Fruit fly (Drosophila melanogaster) whole organism, prepupa: ENCODE measurements around the gene CG31897.

ENCODE experiments used
- CG10631 ChIP-seq: fragments of 200-800 bp; sonication (Bioruptor generic); optimal IDR thresholded peaks from 2 replicates; lab custom pipeline; 2016; ENCODE audit warnings: missing biosample characterization, missing genetic modification characterization
- CG10669 ChIP-seq: fragments of 200-800 bp; sonication (Bioruptor generic); optimal IDR thresholded peaks from 3 replicates; lab custom pipeline; 2018; ENCODE audit warnings: missing biosample characterization, mild to moderate bottlenecking, missing genetic modification characterization, moderate library complexity
- CG11294 ChIP-seq: fragments of 200-800 bp; sonication (Bioruptor generic); IDR thresholded peaks from 2 replicates; pipeline ENCODE4 v1.3.6; 2022; ENCODE audit warnings: missing biosample characterization, missing genetic modification characterization
- CG11762 ChIP-seq: fragments of 200-800 bp; sonication (Bioruptor generic); optimal IDR thresholded peaks from 3 replicates; lab custom pipeline; 2016; ENCODE audit warnings: missing biosample characterization, missing genetic modification characterization; ENCODE audit not compliant: insufficient read depth
- CG11902 ChIP-seq: fragments of 200-800 bp; sonication (Bioruptor generic); optimal IDR thresholded peaks from 3 replicates; lab custom pipeline; 2016; ENCODE audit warnings: missing biosample characterization, missing genetic modification characterization
- CG1621 ChIP-seq: fragments of 200-800 bp; sonication (Bioruptor generic); optimal IDR thresholded peaks from 3 replicates; lab custom pipeline; 2018; ENCODE audit warnings: missing biosample characterization, mild to moderate bottlenecking, missing genetic modification characterization
- CG16779 ChIP-seq: fragments of 200-800 bp; sonication (Bioruptor generic); optimal IDR thresholded peaks from 3 replicates; lab custom pipeline; 2017; ENCODE audit warnings: missing biosample characterization, mild to moderate bottlenecking, missing genetic modification characterization
- CG31627 ChIP-seq: fragments of 200-800 bp; sonication (Bioruptor generic); optimal IDR thresholded peaks from 3 replicates; lab custom pipeline; 2016; ENCODE audit warnings: missing biosample characterization, missing genetic modification characterization
- CG32006 ChIP-seq: fragments of 200-800 bp; sonication (Bioruptor generic); optimal IDR thresholded peaks from 3 replicates; lab custom pipeline; 2017; ENCODE audit warnings: missing biosample characterization, mild to moderate bottlenecking, missing genetic modification characterization
- CG34406 ChIP-seq: fragments of 200-800 bp; sonication (Bioruptor generic); optimal IDR thresholded peaks from 3 replicates; lab custom pipeline; 2016; ENCODE audit warnings: missing biosample characterization, missing genetic modification characterization
- CG3919 ChIP-seq: fragments of 200-800 bp; sonication (Bioruptor generic); optimal IDR thresholded peaks from 3 replicates; lab custom pipeline; 2016; ENCODE audit warnings: missing biosample characterization, missing genetic modification characterization
- CG6163 ChIP-seq: fragments of 200-800 bp; sonication (Bioruptor generic); IDR thresholded peaks from 3 replicates; pipeline ENCODE4 v1.3.6; 2022; ENCODE audit warnings: missing biosample characterization, missing genetic modification characterization
- CG6276 ChIP-seq: fragments of 200-800 bp; sonication (Bioruptor generic); optimal IDR thresholded peaks from 2 replicates; lab custom pipeline; 2017; ENCODE audit warnings: missing biosample characterization, mild to moderate bottlenecking, missing genetic modification characterization
- CG6854 ChIP-seq: fragments of 200-800 bp; sonication (Bioruptor generic); optimal IDR thresholded peaks from 2 replicates; lab custom pipeline; 2017; ENCODE audit warnings: missing biosample characterization, mild to moderate bottlenecking, missing genetic modification characterization
- CG8119 ChIP-seq: fragments of 200-800 bp; sonication (Bioruptor generic); IDR thresholded peaks from 3 replicates; pipeline ENCODE4 v1.3.6; 2022; ENCODE audit warnings: missing biosample characterization, missing genetic modification characterization
- CG8319 ChIP-seq: fragments of 200-800 bp; sonication (Bioruptor generic); optimal IDR thresholded peaks from 3 replicates; lab custom pipeline; 2016; ENCODE audit warnings: missing biosample characterization, missing genetic modification characterization
- CG8632 ChIP-seq: fragments of 200-800 bp; sonication (Bioruptor generic); optimal IDR thresholded peaks from 3 replicates; lab custom pipeline; 2016; ENCODE audit warnings: missing biosample characterization, missing genetic modification characterization
- CG9139 ChIP-seq: fragments of 200-800 bp; sonication (Bioruptor generic); optimal IDR thresholded peaks from 3 replicates; lab custom pipeline; 2017; ENCODE audit warnings: missing biosample characterization, mild to moderate bottlenecking, missing genetic modification characterization
- Eip75B ChIP-seq: fragments of 200-800 bp; sonication (Bioruptor generic); optimal IDR thresholded peaks from 3 replicates; lab custom pipeline; 2016; ENCODE audit warnings: missing biosample characterization, missing genetic modification characterization
- Ets96B ChIP-seq: fragments of 200-800 bp; optimal IDR thresholded peaks from 2 replicates; lab custom pipeline; 2019; ENCODE audit warnings: missing biosample characterization, mild to moderate bottlenecking, missing genetic modification characterization, moderate library complexity
- Hr38 ChIP-seq: sonication (Bioruptor generic); optimal IDR thresholded peaks from 2 replicates; lab custom pipeline; 2016; ENCODE audit warnings: missing biosample characterization, missing genetic modification characterization
- OdsH ChIP-seq: fragments of 200-800 bp; sonication (Bioruptor generic); optimal IDR thresholded peaks from 3 replicates; lab custom pipeline; 2016; ENCODE audit warnings: missing biosample characterization, missing genetic modification characterization
- Smox ChIP-seq: fragments of 200-800 bp; sonication (Bioruptor generic); optimal IDR thresholded peaks from 3 replicates; lab custom pipeline; 2016; ENCODE audit warnings: missing biosample characterization, missing genetic modification characterization
- Sox14 ChIP-seq: fragments of 200-800 bp; sonication (Bioruptor generic); optimal IDR thresholded peaks from 3 replicates; lab custom pipeline; 2016; ENCODE audit warnings: missing biosample characterization, missing genetic modification characterization
- Sox15 ChIP-seq: fragments of 200-800 bp; sonication (Bioruptor generic); optimal IDR thresholded peaks from 3 replicates; lab custom pipeline; 2016; ENCODE audit warnings: missing biosample characterization, missing genetic modification characterization
- achi ChIP-seq: fragments of 200-800 bp; sonication (Bioruptor generic); optimal IDR thresholded peaks from 3 replicates; lab custom pipeline; 2016; ENCODE audit warnings: missing biosample characterization, missing genetic modification characterization
- acj6 ChIP-seq: fragments of 200-800 bp; sonication (Bioruptor generic); optimal IDR thresholded peaks from 3 replicates; lab custom pipeline; 2016; ENCODE audit warnings: missing biosample characterization, missing genetic modification characterization
- dac ChIP-seq: fragments of 200-800 bp; sonication (Bioruptor generic); optimal IDR thresholded peaks from 2 replicates; lab custom pipeline; 2017; ENCODE audit warnings: missing biosample characterization, mild to moderate bottlenecking, missing genetic modification characterization
- dsx ChIP-seq: fragments of 200-800 bp; optimal IDR thresholded peaks from 3 replicates; lab custom pipeline; 2019; ENCODE audit warnings: missing biosample characterization, mild to moderate bottlenecking, missing genetic modification characterization, moderate library complexity; ENCODE audit not compliant: poor library complexity, severe bottlenecking
- eg ChIP-seq: fragments of 200-800 bp; sonication (Bioruptor generic); IDR thresholded peaks from 3 replicates; pipeline ENCODE4 v1.3.6; 2022; ENCODE audit warnings: missing biosample characterization, missing genetic modification characterization
- esn ChIP-seq: fragments of 200-800 bp; sonication (Bioruptor generic); optimal IDR thresholded peaks from 2 replicates; lab custom pipeline; 2016; ENCODE audit warnings: missing biosample characterization, mild to moderate bottlenecking, missing genetic modification characterization, moderate library complexity
- fkh ChIP-seq: fragments of 200-800 bp; sonication (Bioruptor generic); optimal IDR thresholded peaks from 3 replicates; lab custom pipeline; 2017; ENCODE audit warnings: missing biosample characterization, mild to moderate bottlenecking, missing genetic modification characterization, moderate library complexity
- lz ChIP-seq: fragments of 200-800 bp; sonication (Bioruptor generic); optimal IDR thresholded peaks from 3 replicates; lab custom pipeline; 2016; ENCODE audit warnings: missing biosample characterization, missing genetic modification characterization
- net ChIP-seq: fragments of 200-800 bp; sonication (Bioruptor generic); optimal IDR thresholded peaks from 3 replicates; lab custom pipeline; 2016; ENCODE audit warnings: missing biosample characterization, missing genetic modification characterization
- salr ChIP-seq, 2 experiments: fragments of 200-800 bp; sonication (Bioruptor generic); optimal IDR thresholded peaks; 3 replicates each; lab custom pipeline; 2016 to 2018; ENCODE audit warnings: missing biosample characterization in 2 of 2, missing genetic modification characterization in 2 of 2, mild to moderate bottlenecking in 1 of 2
- spab ChIP-seq: fragments of 200-800 bp; sonication (Bioruptor generic); optimal IDR thresholded peaks from 2 replicates; lab custom pipeline; 2017; ENCODE audit warnings: missing biosample characterization, mild to moderate bottlenecking, missing genetic modification characterization, missing genetic modification reagents
- ss ChIP-seq, 2 experiments: fragments of 200-800 bp; sonication (Bioruptor generic); optimal IDR thresholded peaks; 2 replicates in 1 of 2; 3 replicates in 1 of 2; lab custom pipeline; 2017 to 2018; ENCODE audit warnings: mild to moderate bottlenecking in 2 of 2, missing biosample characterization in 2 of 2, missing genetic modification characterization in 2 of 2, moderate library complexity in 1 of 2
- svp ChIP-seq: fragments of 200-800 bp; sonication (Bioruptor generic); peaks from one replicate; lab custom pipeline; 2016; ENCODE audit warnings: missing biosample characterization, missing genetic modification characterization
- topi ChIP-seq: fragments of 200-800 bp; sonication (Bioruptor generic); optimal IDR thresholded peaks from 3 replicates; lab custom pipeline; 2016; ENCODE audit warnings: missing biosample characterization, missing genetic modification characterization
- vri ChIP-seq: fragments of 200-800 bp; sonication (Bioruptor generic); optimal IDR thresholded peaks from 3 replicates; lab custom pipeline; 2016; ENCODE audit warnings: missing biosample characterization, mild to moderate bottlenecking, missing genetic modification characterization

Gene CG31897

dm6 chr2L:8473448-8473847 lies 31.2 kb downstream of the CG31897 start (continued):
- TF ChIP-seq CG8632 (peak; percentile 68), Sox15 (GFP tag; lab: Kevin White, UChicago) (peak; percentile 69), CG3919 (GFP tag; lab: Kevin White, UChicago) (peak; percentile 77), CG11762 (GFP tag; lab: Kevin White, UChicago) (peak; percentile 50), dac (GFP tag; lab: Kevin White, UChicago) (no peak), CG1621 (tag; lab: Kevin White, UChicago) (peak; percentile 58), lz (GFP tag; lab: Kevin White, UChicago) (peak; percentile 77), CG10669 (peak; percentile 84), CG31627 (peak; percentile 73), CG32006 (GFP tag; lab: Kevin White, UChicago) (peak; percentile 58), Smox (peak; percentile 63), OdsH (GFP tag; lab: Kevin White, UChicago) (peak; percentile 66), spab (GFP tag; lab: Kevin White, UChicago) (peak; percentile 84), salr (GFP tag; optimal IDR thresholded peaks at IDR 0.05; lab: Kevin White, UChicago) (peak; percentile 41 to 44), CG11902 (peak; percentile 70), CG8319 (GFP tag; lab: Kevin White, UChicago) (peak; percentile 72), Sox14 (GFP tag; lab: Kevin White, UChicago) (peak; percentile 85)

- TF ChIP-seq dsx (GFP tag; lab: Kevin White, UChicago) (no peak), Ets96B (tag; lab: Kevin White, UChicago) (no peak), CG11294 (GFP tag; lab: Robert Waterston, UW) (no peak), CG6276 (no peak), CG31627 (no peak), CG9139 (no peak), fkh (no peak), Hr38 (GFP tag; lab: Kevin White, UChicago) (no peak), CG8632 (no peak), CG34406 (no peak), CG6163 (GFP tag; lab: Robert Waterston, UW) (no peak), svp (GFP tag; lab: Kevin White, UChicago) (no peak), eg (GFP tag; lab: Robert Waterston, UW) (no peak), vri (GFP tag; lab: Kevin White, UChicago) (no peak), ss (GFP tag; optimal IDR thresholded peaks at IDR 0.05; lab: Kevin White, UChicago) (no peak), topi (GFP tag; lab: Kevin White, UChicago) (no peak), CG10669 (no peak), Eip75B (GFP tag; lab: Kevin White, UChicago) (no peak)
Observed at dm6 chr2L:8477049-8477448, 34.8 kb downstream of the CG31897 start, which contains the start of gene CheA29a. Gene CheA29a (plus strand): TSS chr2L:8477349.

dm6 chr2L:8477971-8478370 lies 35.7 kb downstream of the CG31897 start:
- TF ChIP-seq achi (GFP tag; lab: Kevin White, UChicago): no peak
- no peak for TF ChIP-seq CG3919 (GFP tag; lab: Kevin White, UChicago)
- no peak for TF ChIP-seq Eip75B (GFP tag; lab: Kevin White, UChicago)
- no peak for TF ChIP-seq CG8632
- TF ChIP-seq CG11902: no peak
- TF ChIP-seq acj6 (GFP tag; lab: Kevin White, UChicago): no peak
- no peak for TF ChIP-seq ss (GFP tag; optimal IDR thresholded peaks at IDR 0.05; lab: Kevin White, UChicago)
- TF ChIP-seq CG16779 (tag; lab: Kevin White, UChicago): no peak
- no peak for TF ChIP-seq CG6854 (GFP tag; lab: Kevin White, UChicago)
- TF ChIP-seq CG10669: no peak
- no peak for TF ChIP-seq net (GFP tag; lab: Kevin White, UChicago)
- TF ChIP-seq esn: no peak
- TF ChIP-seq CG10631 (GFP tag; lab: Kevin White, UChicago): no peak
- TF ChIP-seq OdsH (GFP tag; lab: Kevin White, UChicago): no peak
- TF ChIP-seq CG8119: no peak
- no peak for TF ChIP-seq dsx (GFP tag; lab: Kevin White, UChicago)
